Worm (Caenorhabditis elegans) whole organism, late embryonic: ENCODE results near the gene W02B3.4.

Experiments used
- ceh-6 ChIP-seq: fragments of 200-800 bp; sonication (Bioruptor generic); optimal IDR thresholded peaks from 2 replicates; lab custom pipeline; 2018; ENCODE audit warnings: mild to moderate bottlenecking, missing genetic modification characterization, missing compliant biosample characterization
- nfya-1 ChIP-seq: sonication (generic microtip); optimal IDR thresholded peaks from 2 replicates; lab custom pipeline; 2017; ENCODE audit warnings: missing genetic modification characterization, mild to moderate bottlenecking, missing compliant biosample characterization, antibody characterized with exemption, moderate library complexity
- nhr-11 ChIP-seq: fragments of 150-350 bp; optimal IDR thresholded peaks from 2 replicates; lab custom pipeline; 2014; ENCODE audit warnings: missing biosample characterization, missing genetic modification characterization
- pha-4 ChIP-seq: fragments of 150-350 bp; optimal IDR thresholded peaks from 2 replicates; lab custom pipeline; 2018; ENCODE audit warnings: missing biosample characterization, missing genetic modification reagents, missing genetic modification characterization
- ttx-3 ChIP-seq: sonication (generic microtip); optimal IDR thresholded peaks from 2 replicates; lab custom pipeline; 2016; ENCODE audit warnings: missing genetic modification reagents, missing genetic modification characterization, missing compliant biosample characterization
- unc-42 ChIP-seq: sonication (generic microtip); optimal IDR thresholded peaks from 2 replicates; lab custom pipeline; 2016; ENCODE audit warnings: missing genotype, missing genetic modification characterization, missing compliant biosample characterization
- unc-55 ChIP-seq: sonication (generic microtip); optimal IDR thresholded peaks from 2 replicates; lab custom pipeline; 2017; ENCODE audit warnings: missing biosample characterization, missing genetic modification reagents, missing genetic modification characterization

ce11 chrIII:631421-631820, 51.8 kb downstream of the W02B3.4 start, which contains the start of gene T19C3.6:
- no peak for TF ChIP-seq pha-4 (tag; lab: Kevin White, UChicago)
- TF ChIP-seq unc-55 (GFP tag; lab: Kevin White, UChicago) = no peak
- TF ChIP-seq unc-42 (tag; lab: Kevin White, UChicago) = no peak
- no peak for TF ChIP-seq nhr-11 (tag; lab: Kevin White, UChicago)
- no peak for TF ChIP-seq ttx-3 (tag; lab: Kevin White, UChicago)
- TF ChIP-seq ceh-6 (GFP tag; lab: Kevin White, UChicago) = no peak
- TF ChIP-seq nfya-1 (tag; lab: Kevin White, UChicago) = no peak
